Fruit fly (Drosophila melanogaster) whole organism, embryonic: ENCODE data around the gene sno.
A peak's percentile ranks its signal among the peaks of the same experiment; 100 is the strongest.

Experiments used
- Blimp-1 ChIP-seq: fragments of 200-800 bp; sonication (Bioruptor generic); optimal IDR thresholded peaks from 3 replicates; lab custom pipeline; 2018; ENCODE audit warnings: missing biosample characterization, missing genetic modification characterization, mild to moderate bottlenecking, moderate library complexity, missing genetic modification reagents
- CG10654 ChIP-seq: fragments of 200-800 bp; sonication (Bioruptor generic); optimal IDR thresholded peaks from 2 replicates; lab custom pipeline; 2016; ENCODE audit warnings: missing biosample characterization, missing genetic modification characterization
- CG1233 ChIP-seq: fragments of 200-800 bp; sonication (Bioruptor generic); optimal IDR thresholded peaks from 4 replicates; lab custom pipeline; 2018; ENCODE audit warnings: missing biosample characterization, mild to moderate bottlenecking, missing genetic modification characterization
- CG12769 ChIP-seq: fragments of 200-800 bp; sonication (Bioruptor generic); optimal IDR thresholded peaks from 2 replicates; lab custom pipeline; 2019; ENCODE audit warnings: missing biosample characterization, mild to moderate bottlenecking, missing genetic modification characterization, moderate library complexity
- CG13287 ChIP-seq: fragments of 200-800 bp; sonication (Bioruptor generic); IDR thresholded peaks from 2 replicates; pipeline ENCODE4 v1.3.6; 2022; ENCODE audit warnings: missing biosample characterization, missing genetic modification characterization; ENCODE audit not compliant: partially characterized antibody
- CG14014 ChIP-seq: fragments of 200-800 bp; sonication (Bioruptor generic); IDR thresholded peaks from 2 replicates; pipeline ENCODE4 v1.3.6; 2022; ENCODE audit warnings: missing biosample characterization, missing genetic modification characterization
- CG18599 ChIP-seq: fragments of 200-800 bp; sonication (Bioruptor generic); optimal IDR thresholded peaks from 3 replicates; lab custom pipeline; 2017; ENCODE audit warnings: missing biosample characterization, missing genetic modification characterization, mild to moderate bottlenecking, moderate library complexity, missing genetic modification reagents
- CG2199 ChIP-seq: fragments of 200-800 bp; sonication (Bioruptor generic); IDR thresholded peaks from 3 replicates; pipeline ENCODE4 v1.3.6; 2022; ENCODE audit warnings: missing biosample characterization, missing genetic modification characterization
- CG2678 ChIP-seq: fragments of 200-800 bp; sonication (Bioruptor generic); optimal IDR thresholded peaks from 3 replicates; lab custom pipeline; 2019; ENCODE audit warnings: missing biosample characterization, mild to moderate bottlenecking, missing genetic modification characterization, moderate library complexity
- CG2889 ChIP-seq: fragments of 200-800 bp; sonication (Bioruptor generic); IDR thresholded peaks from 3 replicates; pipeline ENCODE4 v1.3.6; 2022; ENCODE audit warnings: missing biosample characterization, missing genetic modification characterization
- CG32532 ChIP-seq: fragments of 200-800 bp; sonication (Bioruptor generic); IDR thresholded peaks from 2 replicates; pipeline ENCODE4 v1.3.6; 2022; ENCODE audit warnings: missing biosample characterization, missing genetic modification characterization
- CG32772 ChIP-seq: fragments of 200-800 bp; sonication (Bioruptor generic); IDR thresholded peaks from 2 replicates; pipeline ENCODE4 v1.3.6; 2022; ENCODE audit warnings: missing biosample characterization, missing genetic modification characterization
- CG34376 ChIP-seq: fragments of 200-800 bp; sonication (Bioruptor generic); optimal IDR thresholded peaks from 2 replicates; lab custom pipeline; 2018; ENCODE audit warnings: missing biosample characterization, mild to moderate bottlenecking, missing genetic modification characterization
- CG3726 ChIP-seq: fragments of 200-800 bp; sonication (Bioruptor generic); IDR thresholded peaks from 3 replicates; pipeline ENCODE4, ENCODE4 v1.3.6; 2022; ENCODE audit warnings: missing biosample characterization, missing genetic modification characterization
- CG5180 ChIP-seq: fragments of 200-800 bp; sonication (Bioruptor generic); optimal IDR thresholded peaks from 3 replicates; lab custom pipeline; 2017; ENCODE audit warnings: missing biosample characterization, missing genetic modification characterization, mild to moderate bottlenecking, moderate library complexity, missing genetic modification reagents
- CG8290 ChIP-seq, 3 experiments: fragments of 200-800 bp; sonication (Bioruptor generic); optimal IDR thresholded peaks; 2 replicates each; lab custom pipeline; 2016 to 2019; ENCODE audit warnings: missing biosample characterization in 3 of 3, missing genetic modification characterization in 3 of 3, mild to moderate bottlenecking in 2 of 3, moderate library complexity in 1 of 3
- Drgx ChIP-seq: fragments of 200-800 bp; sonication (Bioruptor generic); IDR thresholded peaks from 2 replicates; pipeline ENCODE4 v1.3.6; 2022; ENCODE audit warnings: missing biosample characterization, missing genetic modification characterization
- E2f1 ChIP-seq: fragments of 200-800 bp; sonication (Bioruptor generic); IDR thresholded peaks from 2 replicates; pipeline ENCODE4 v1.3.6; 2022; ENCODE audit warnings: missing biosample characterization, missing genetic modification characterization
- Hr39 ChIP-seq: fragments of >200 bp; optimal IDR thresholded peaks from 2 replicates; lab custom pipeline; 2017
- NFAT ChIP-seq: fragments of 200-800 bp; sonication (Bioruptor generic); IDR thresholded peaks from 2 replicates; pipeline ENCODE4 v1.3.6; 2022; ENCODE audit warnings: missing biosample characterization, missing genetic modification characterization
- Pdp1 ChIP-seq, 2 experiments: fragments of 200-800 bp; sonication (Bioruptor generic); optimal IDR thresholded peaks; 3 replicates each; lab custom pipeline; 2016; ENCODE audit warnings: missing biosample characterization in 2 of 2, missing genetic modification characterization in 2 of 2, mild to moderate bottlenecking in 1 of 2, moderate library complexity in 1 of 2
- Rfx ChIP-seq: fragments of 200-800 bp; sonication (Bioruptor generic); IDR thresholded peaks from 2 replicates; pipeline ENCODE4 v1.3.6; 2022; ENCODE audit warnings: missing biosample characterization, missing genetic modification characterization
- abd-A ChIP-seq: fragments of 200-800 bp; sonication (Bioruptor generic); optimal IDR thresholded peaks from 3 replicates; lab custom pipeline; 2019; ENCODE audit warnings: missing biosample characterization, mild to moderate bottlenecking, missing genetic modification characterization, moderate library complexity
- crol ChIP-seq: fragments of 200-800 bp; sonication (Bioruptor generic); IDR thresholded peaks from 2 replicates; pipeline ENCODE4 v1.3.6; 2022; ENCODE audit warnings: missing biosample characterization, missing genetic modification characterization
- dimm ChIP-seq: fragments of 200-800 bp; sonication (Bioruptor generic); IDR thresholded peaks from 2 replicates; pipeline ENCODE4 v1.3.6; 2022; ENCODE audit warnings: missing biosample characterization, missing genetic modification characterization
- exex ChIP-seq: fragments of 200-800 bp; sonication (Bioruptor generic); optimal IDR thresholded peaks from 4 replicates; lab custom pipeline; 2018; ENCODE audit warnings: missing biosample characterization, mild to moderate bottlenecking, missing genetic modification characterization, moderate library complexity
- fd3F ChIP-seq: fragments of 200-800 bp; sonication (Bioruptor generic); optimal IDR thresholded peaks from 2 replicates; lab custom pipeline; 2018; ENCODE audit warnings: missing biosample characterization, mild to moderate bottlenecking, missing genetic modification characterization, moderate library complexity
- grau ChIP-seq: fragments of 200-800 bp; optimal IDR thresholded peaks from 3 replicates; lab custom pipeline; 2019; ENCODE audit warnings: missing biosample characterization, mild to moderate bottlenecking, missing genetic modification characterization, moderate library complexity
- grn ChIP-seq: fragments of 200-800 bp; sonication (Bioruptor generic); optimal IDR thresholded peaks from 3 replicates; lab custom pipeline; 2017; ENCODE audit warnings: missing biosample characterization, missing genetic modification characterization
- ken ChIP-seq: fragments of 200-800 bp; sonication (Bioruptor generic); IDR thresholded peaks from 3 replicates; pipeline ENCODE4 v1.3.6; 2022; ENCODE audit warnings: missing biosample characterization, missing genetic modification characterization
- lbe ChIP-seq: fragments of 200-800 bp; sonication (Bioruptor generic); optimal IDR thresholded peaks from 2 replicates; lab custom pipeline; 2016; ENCODE audit warnings: missing biosample characterization, mild to moderate bottlenecking, missing genetic modification characterization
- nmo ChIP-seq: fragments of 200-800 bp; sonication (Bioruptor generic); optimal IDR thresholded peaks from 2 replicates; lab custom pipeline; 2018; ENCODE audit warnings: missing biosample characterization, mild to moderate bottlenecking, missing genetic modification characterization, moderate library complexity
- pnt ChIP-seq: fragments of 200-800 bp; sonication (Bioruptor generic); optimal IDR thresholded peaks from 3 replicates; lab custom pipeline; 2016; ENCODE audit warnings: missing biosample characterization, missing genetic modification characterization
- ranshi ChIP-seq: fragments of 200-800 bp; sonication (Bioruptor generic); IDR thresholded peaks from 2 replicates; pipeline ENCODE4 v1.3.6; 2022; ENCODE audit warnings: missing biosample characterization, missing genetic modification characterization
- row ChIP-seq: fragments of 200-800 bp; sonication (Bioruptor generic); IDR thresholded peaks from 3 replicates; pipeline ENCODE4 v1.3.6; 2022; ENCODE audit warnings: missing biosample characterization, missing genetic modification characterization
- sd ChIP-seq: fragments of 200-800 bp; sonication (Bioruptor generic); optimal IDR thresholded peaks from 3 replicates; lab custom pipeline; 2018; ENCODE audit warnings: missing biosample characterization, mild to moderate bottlenecking, missing genetic modification characterization, moderate library complexity
- slbo ChIP-seq: fragments of 200-800 bp; sonication (Bioruptor generic); IDR thresholded peaks from 2 replicates; pipeline ENCODE4 v1.3.6; 2022; ENCODE audit warnings: missing biosample characterization, missing genetic modification characterization
- sqz ChIP-seq: fragments of 200-800 bp; sonication (Bioruptor generic); optimal IDR thresholded peaks from 3 replicates; lab custom pipeline; 2018; ENCODE audit warnings: missing biosample characterization, mild to moderate bottlenecking, missing genetic modification characterization
- stc ChIP-seq: fragments of 200-800 bp; sonication (Bioruptor generic); IDR thresholded peaks from 2 replicates; pipeline ENCODE4 v1.3.6; 2022; ENCODE audit warnings: missing biosample characterization, missing genetic modification characterization
- sug ChIP-seq: fragments of 200-800 bp; optimal IDR thresholded peaks from 2 replicates; lab custom pipeline; 2019; ENCODE audit warnings: missing biosample characterization, mild to moderate bottlenecking, missing genetic modification characterization, moderate library complexity
- tgo ChIP-seq: fragments of 200-800 bp; sonication (Bioruptor generic); IDR thresholded peaks from 3 replicates; pipeline ENCODE4 v1.3.6; 2022; ENCODE audit warnings: missing biosample characterization, missing genetic modification characterization
- trem ChIP-seq: fragments of 200-800 bp; optimal IDR thresholded peaks from 3 replicates; lab custom pipeline; 2019; ENCODE audit warnings: missing biosample characterization, mild to moderate bottlenecking, missing genetic modification characterization, moderate library complexity
- vvl ChIP-seq: fragments of 200-800 bp; sonication (Bioruptor generic); IDR thresholded peaks from 2 replicates; pipeline ENCODE4 v1.3.6; 2022; ENCODE audit warnings: missing biosample characterization, missing genetic modification characterization
- wdn ChIP-seq: fragments of 200-800 bp; sonication (Bioruptor generic); IDR thresholded peaks from 2 replicates; pipeline ENCODE4 v1.3.6; 2022; ENCODE audit warnings: missing biosample characterization, missing genetic modification characterization
- zen2 ChIP-seq: fragments of 200-800 bp; sonication (Bioruptor generic); IDR thresholded peaks from 3 replicates; pipeline ENCODE4 v1.3.6; 2022; ENCODE audit warnings: missing biosample characterization, missing genetic modification characterization; ENCODE audit not compliant: partially characterized antibody

Gene sno

dm6 chrX:13236516-13237245 is 25.2 kb upstream of the sno start, which contains the start of gene CG32639:
TSS of gene CG32639 (minus strand) at chrX:13236566.
- TF ChIP-seq sd (tag; lab: Kevin White, UChicago) (no peak), sug (peak; percentile 3), Pdp1 (GFP tag; optimal IDR thresholded peaks at IDR 0.05; lab: Kevin White, UChicago) (peak in 1 of 2 experiments; percentile 63), CG1233 (GFP tag; lab: Kevin White, UChicago) (no peak), exex (tag; lab: Kevin White, UChicago) (peak; percentile 32), CG34376 (GFP tag; lab: Kevin White, UChicago) (peak; percentile 24), tgo (GFP tag; lab: Robert Waterston, UW) (no peak), CG2199 (0 out of 3 replicates have a peak, but pooled peaks have one; percentile 52), CG5180 (GFP tag; lab: Kevin White, UChicago) (peak; percentile 52)

dm6 chrX:13234738-13235470 is 23.4 kb upstream of the sno start:
- 0 out of 3 replicates have a peak, but pooled peaks have one; percentile 22 for TF ChIP-seq CG2889 (GFP tag; lab: Robert Waterston, UW)
- TF ChIP-seq ranshi (GFP tag; lab: Robert Waterston, UW), result peak; percentile 31
- peak; percentile 57 for TF ChIP-seq CG12769 (tag; lab: Kevin White, UChicago)
- TF ChIP-seq CG14014 (GFP tag; lab: Robert Waterston, UW), result peak; percentile 8; the same call in 1 of the 2 replicates
- peak; percentile 95 for TF ChIP-seq vvl (GFP tag; lab: Robert Waterston, UW)
- peak; percentile 56 for TF ChIP-seq sqz (GFP tag; lab: Kevin White, UChicago)
- TF ChIP-seq abd-A (tag; lab: Kevin White, UChicago), result peak; percentile 72
- 0 out of 2 replicates have a peak, but pooled peaks have one; percentile 3 for TF ChIP-seq dimm (GFP tag; lab: Robert Waterston, UW)
- no peak for TF ChIP-seq CG8290 (GFP tag; optimal IDR thresholded peaks at IDR 0.05; lab: Kevin White, UChicago)
- TF ChIP-seq CG8290 (tag; optimal IDR thresholded peaks at IDR 0.05; lab: Kevin White, UChicago), result peak in 1 of 2 experiments; percentile 14
- TF ChIP-seq ken, result 0 out of 3 replicates have a peak, but pooled peaks have one; percentile 10
- peak; percentile 91 for TF ChIP-seq crol (GFP tag; lab: Robert Waterston, UW)
- TF ChIP-seq CG10654 (GFP tag; lab: Kevin White, UChicago), result no peak
- TF ChIP-seq CG32532 (GFP tag; lab: Robert Waterston, UW), result peak; percentile 44; the same call in 1 of the 2 replicates
- 0 out of 2 replicates have a peak, but pooled peaks have one; percentile 6 for TF ChIP-seq E2f1 (GFP tag; lab: Robert Waterston, UW)
- TF ChIP-seq grn, result peak; percentile 13
- TF ChIP-seq nmo (GFP tag; lab: Kevin White, UChicago), result no peak
- TF ChIP-seq CG32772, result peak; percentile 54
- TF ChIP-seq Drgx (GFP tag; lab: Robert Waterston, UW), result peak; percentile 56
- TF ChIP-seq CG2678, result peak; percentile 7
- peak; percentile 55 for TF ChIP-seq Rfx (GFP tag; lab: Robert Waterston, UW)
- TF ChIP-seq stc, result no peak
- TF ChIP-seq CG13287 (GFP tag; lab: Robert Waterston, UW), result 0 out of 2 replicates have a peak, but pooled peaks have one; percentile 10
- TF ChIP-seq fd3F (GFP tag; lab: Kevin White, UChicago), result peak; percentile 16
- peak; percentile 94 for TF ChIP-seq grau (tag; lab: Kevin White, UChicago)
- no peak for TF ChIP-seq Blimp-1 (GFP tag; lab: Kevin White, UChicago)
- TF ChIP-seq wdn (GFP tag; lab: Robert Waterston, UW), result peak; percentile 31; the same call in 1 of the 2 replicates
- peak; percentile 58 for TF ChIP-seq slbo (GFP tag; lab: Robert Waterston, UW)
- no peak for TF ChIP-seq pnt (GFP tag; lab: Kevin White, UChicago)
- no peak for TF ChIP-seq zen2 (GFP tag; lab: Robert Waterston, UW)
- TF ChIP-seq Pdp1 (GFP tag; optimal IDR thresholded peaks at IDR 0.05; lab: Kevin White, UChicago), result peak in 1 of 2 experiments; percentile 87
- no peak for TF ChIP-seq CG18599 (GFP tag; lab: Kevin White, UChicago)
- peak; percentile 29 for TF ChIP-seq row (GFP tag; lab: Robert Waterston, UW)
- TF ChIP-seq Hr39 (lab: Kevin White, UChicago), result no peak
- TF ChIP-seq lbe (GFP tag; lab: Kevin White, UChicago), result no peak
- TF ChIP-seq trem (tag; lab: Kevin White, UChicago), result no peak
- TF ChIP-seq CG3726, result no peak
- TF ChIP-seq NFAT, result peak; percentile 25; the same call in 1 of the 2 replicates
